Worm (Caenorhabditis elegans) whole organism, early embryonic: ENCODE results near the gene T05C12.1.

Source experiments
- B0310.2 ChIP-seq: sonication (generic microtip); optimal IDR thresholded peaks from 2 replicates; lab custom pipeline; 2016; ENCODE audit warnings: mild to moderate bottlenecking, missing genetic modification characterization, missing compliant biosample characterization
- F13C5.2 ChIP-seq: sonication (generic microtip); optimal IDR thresholded peaks from 2 replicates; lab custom pipeline; 2017; ENCODE audit warnings: mild to moderate bottlenecking, missing genetic modification characterization, inconsistent platforms, missing compliant biosample characterization
- ama-1 ChIP-seq: fragments of 150-350 bp; optimal IDR thresholded peaks from 2 replicates; lab custom pipeline; 2014
- ceh-13 ChIP-seq: fragments of 200-800 bp; sonication (Bioruptor generic); optimal IDR thresholded peaks from 2 replicates; lab custom pipeline; 2018; ENCODE audit warnings: mild to moderate bottlenecking, missing genetic modification characterization, missing compliant biosample characterization
- ceh-36 ChIP-seq: sonication (generic microtip); optimal IDR thresholded peaks from 2 replicates; lab custom pipeline; 2016; ENCODE audit warnings: missing genetic modification characterization, inconsistent platforms, missing compliant biosample characterization
- ets-7 ChIP-seq: sonication (generic microtip); optimal IDR thresholded peaks from 2 replicates; lab custom pipeline; 2016; ENCODE audit warnings: missing genotype, missing genetic modification characterization, missing compliant biosample characterization
- hmbx-1 ChIP-seq: sonication (generic microtip); optimal IDR thresholded peaks from 2 replicates; lab custom pipeline; 2016; ENCODE audit warnings: mild to moderate bottlenecking, missing genetic modification characterization, missing compliant biosample characterization
- hmg-4 ChIP-seq: fragments of 200-800 bp; sonication (Bioruptor generic); optimal IDR thresholded peaks from 2 replicates; lab custom pipeline; 2018; ENCODE audit warnings: mild to moderate bottlenecking, missing genetic modification characterization, missing compliant biosample characterization
- sea-1 ChIP-seq: fragments of 200-800 bp; sonication (Bioruptor generic); conservative IDR thresholded peaks from 2 replicates; pipeline ENCODE4 v1.3.6; 2022; ENCODE audit warnings: missing genetic modification characterization, missing compliant biosample characterization
- tbx-11 ChIP-seq: fragments of 200-800 bp; sonication (Bioruptor generic); IDR thresholded peaks from 2 replicates; pipeline ENCODE4 v1.3.6; 2022; ENCODE audit warnings: missing genetic modification characterization, missing compliant biosample characterization
- tbx-37 ChIP-seq: fragments of 200-800 bp; sonication (Bioruptor generic); conservative IDR thresholded peaks from 2 replicates; pipeline ENCODE4 v1.3.6; 2022; ENCODE audit warnings: missing genetic modification reagents, missing genetic modification characterization, missing compliant biosample characterization
- tra-4 ChIP-seq: sonication (generic microtip); optimal IDR thresholded peaks from 2 replicates; lab custom pipeline; 2017; ENCODE audit warnings: missing genetic modification characterization, missing compliant biosample characterization

DNA sequence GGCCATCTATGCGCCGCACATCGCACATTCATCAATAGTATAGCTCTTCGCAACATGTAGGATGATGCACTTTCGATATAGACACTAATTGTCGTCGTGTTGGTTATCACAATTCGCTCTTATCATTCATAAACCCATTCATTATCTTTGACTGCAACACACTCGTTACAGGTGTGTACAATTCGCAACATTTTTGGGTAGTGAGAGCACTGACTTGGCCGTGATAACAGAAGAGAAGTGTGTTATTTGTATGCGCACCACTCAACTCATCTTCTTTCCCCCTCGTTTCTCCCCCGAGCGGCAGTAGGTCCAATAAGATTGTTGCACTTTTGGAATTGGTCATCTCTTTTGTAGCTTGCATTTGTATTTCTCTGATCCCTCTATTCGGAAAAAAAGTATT is 46.2 kb upstream of the T05C12.1 start:
- TF ChIP-seq hmg-4 (GFP tag; lab: Kevin White, UChicago), result no peak
- no peak for TF ChIP-seq tra-4
- no peak for TF ChIP-seq B0310.2 (tag; lab: Kevin White, UChicago)
- no peak for TF ChIP-seq ceh-36 (tag; lab: Kevin White, UChicago)
- TF ChIP-seq sea-1 (GFP tag; lab: Robert Waterston, UW), result no peak
- no peak for TF ChIP-seq ama-1 (lab: Kevin White, UChicago)
- no peak for TF ChIP-seq tbx-11
- no peak for TF ChIP-seq F13C5.2 (tag; lab: Kevin White, UChicago)
- no peak for TF ChIP-seq tbx-37 (GFP tag; lab: Robert Waterston, UW)
- TF ChIP-seq hmbx-1, result no peak
- TF ChIP-seq ceh-13, result no peak
- TF ChIP-seq ets-7 (tag; lab: Kevin White, UChicago), result no peak
